Worm (Caenorhabditis elegans) whole organism, mixed stage, embryonic: ENCODE measurements around the gene F13E9.11.

Source experiments
- ceh-43 ChIP-seq: fragments of 200-800 bp; sonication (Bioruptor generic); optimal IDR thresholded peaks from 2 replicates; lab custom pipeline; 2018; ENCODE audit warnings: mild to moderate bottlenecking, missing genetic modification characterization, moderate library complexity, missing compliant biosample characterization
- drap-1 ChIP-seq: fragments of 200-800 bp; sonication (Bioruptor generic); optimal IDR thresholded peaks from 3 replicates; lab custom pipeline; 2018; ENCODE audit warnings: mild to moderate bottlenecking, missing genetic modification characterization, missing compliant biosample characterization
- elt-3 ChIP-seq: fragments of 150-350 bp; optimal IDR thresholded peaks from 2 replicates; lab custom pipeline; 2014; ENCODE audit warnings: missing biosample characterization, missing genetic modification characterization
- hlh-1 ChIP-seq: fragments of 150-350 bp; optimal IDR thresholded peaks from 2 replicates; lab custom pipeline; 2014; ENCODE audit warnings: missing biosample characterization, missing genetic modification reagents, missing genetic modification characterization
- lin-32 ChIP-seq: fragments of 200-800 bp; sonication (Bioruptor generic); optimal IDR thresholded peaks from 2 replicates; lab custom pipeline; 2018; ENCODE audit warnings: mild to moderate bottlenecking, missing genetic modification characterization, missing compliant biosample characterization
- pha-4 ChIP-seq: fragments of 150-350 bp; optimal IDR thresholded peaks from 2 replicates; lab custom pipeline; 2018; ENCODE audit warnings: missing biosample characterization, missing genetic modification reagents, missing genetic modification characterization
- sem-2 ChIP-seq: fragments of 200-800 bp; sonication (Bioruptor generic); optimal IDR thresholded peaks from 2 replicates; lab custom pipeline; 2018; ENCODE audit warnings: mild to moderate bottlenecking, missing genetic modification characterization, missing compliant biosample characterization
- unc-62 ChIP-seq: fragments of 150-350 bp; optimal IDR thresholded peaks from 2 replicates; lab custom pipeline; 2014; ENCODE audit warnings: missing biosample characterization, missing genetic modification reagents, missing genetic modification characterization

- TF ChIP-seq unc-62 (GFP tag; lab: Kevin White, UChicago) (no peak), pha-4 (no peak), hlh-1 (no peak), sem-2 (no peak), lin-32 (GFP tag; lab: Kevin White, UChicago) (no peak), ceh-43 (GFP tag; lab: Kevin White, UChicago) (no peak), elt-3 (no peak), drap-1 (no peak)
Observed at ce11 chrIV:10880264-10880663, 11.3 kb upstream of the F13E9.11 start, which contains the start of gene fipr-15.
